Fruit fly (Drosophila melanogaster): ENCODE measurements around the gene CG4849.

- TF ChIP-seq h (GFP tag; optimal IDR thresholded peaks at IDR 0.05): no peak
- no peak for TF ChIP-seq Dfd (GFP tag; optimal IDR thresholded peaks at IDR 0.05)
- no peak for TF ChIP-seq foxo (GFP tag; optimal IDR thresholded peaks at IDR 0.05)
- TF ChIP-seq Hr78 (GFP tag; optimal IDR thresholded peaks at IDR 0.05): no peak
- no peak for TF ChIP-seq HLH106 (tag; optimal IDR thresholded peaks at IDR 0.05)
- no peak for TF ChIP-seq lola (GFP tag; optimal IDR thresholded peaks at IDR 0.05)
- TF ChIP-seq usp (GFP tag; optimal IDR thresholded peaks at IDR 0.05): no peak
These were observed 35.1 kb upstream of the CG4849 start, which contains the start of gene nenya for dm6 chr3R:27928140-27928539.
